Worm (Caenorhabditis elegans) whole organism, L2 larva: ENCODE data around the gene C54F6.6.

Source experiments
- C34F6.9 ChIP-seq: fragments of 150-350 bp; optimal IDR thresholded peaks from 2 replicates; lab custom pipeline; 2014; ENCODE audit warnings: missing biosample characterization, missing genetic modification characterization
- F13H6.1 ChIP-seq: sonication (generic microtip); optimal IDR thresholded peaks from 2 replicates; lab custom pipeline; 2016; ENCODE audit warnings: missing genetic modification characterization, missing compliant biosample characterization
- R02D3.7 ChIP-seq: fragments of 150-350 bp; optimal IDR thresholded peaks from 2 replicates; lab custom pipeline; 2014; ENCODE audit warnings: missing biosample characterization, missing genetic modification characterization
- Y55F3AM.14 ChIP-seq: fragments of 200-800 bp; sonication (Bioruptor generic); optimal IDR thresholded peaks from 2 replicates; lab custom pipeline; 2018; ENCODE audit warnings: mild to moderate bottlenecking, missing genetic modification characterization, missing compliant biosample characterization
- ZK546.5 ChIP-seq: sonication (generic microtip); optimal IDR thresholded peaks from 2 replicates; lab custom pipeline; 2017; ENCODE audit warnings: missing biosample characterization, missing genetic modification characterization
- blmp-1 ChIP-seq: sonication (generic microtip); optimal IDR thresholded peaks from 2 replicates; lab custom pipeline; 2017; ENCODE audit warnings: missing genetic modification characterization, mild to moderate bottlenecking, missing compliant biosample characterization, antibody characterized with exemption, moderate library complexity; ENCODE audit not compliant: insufficient read depth
- ceh-82 ChIP-seq: fragments of 150-350 bp; optimal IDR thresholded peaks from 2 replicates; lab custom pipeline; 2014; ENCODE audit warnings: missing biosample characterization, missing genetic modification characterization
- dmd-4 ChIP-seq: sonication (generic microtip); optimal IDR thresholded peaks from 2 replicates; lab custom pipeline; 2017; ENCODE audit warnings: missing biosample characterization, missing genetic modification characterization
- elt-1 ChIP-seq: fragments of 150-350 bp; optimal IDR thresholded peaks from 2 replicates; lab custom pipeline; 2014; ENCODE audit warnings: missing biosample characterization, missing genetic modification characterization
- fos-1 ChIP-seq: fragments of 150-350 bp; optimal IDR thresholded peaks from 2 replicates; lab custom pipeline; 2014; ENCODE audit warnings: missing biosample characterization, missing genetic modification characterization
- lin-11 ChIP-seq: fragments of 150-350 bp; sonication (generic microtip); optimal IDR thresholded peaks from 2 replicates; lab custom pipeline; 2014; ENCODE audit warnings: missing biosample characterization, missing genetic modification characterization, inconsistent platforms, mixed read lengths
- lin-13 ChIP-seq: fragments of 150-350 bp; optimal IDR thresholded peaks from 2 replicates; lab custom pipeline; 2014; ENCODE audit warnings: missing biosample characterization, missing genetic modification reagents, missing genetic modification characterization
- lin-39 ChIP-seq: fragments of 150-350 bp; optimal IDR thresholded peaks from 2 replicates; lab custom pipeline; 2014; ENCODE audit warnings: missing biosample characterization, missing genetic modification reagents, missing genetic modification characterization
- mbf-1 ChIP-seq: sonication (generic microtip); optimal IDR thresholded peaks from 2 replicates; lab custom pipeline; 2017; ENCODE audit warnings: missing biosample characterization, missing genetic modification characterization
- mdl-1 ChIP-seq, 2 experiments: fragments of 150-350 bp in 1 of 2; sonication (generic microtip) in 1 of 2; optimal IDR thresholded peaks; 2 replicates each; lab custom pipeline; 2017; ENCODE audit warnings: missing biosample characterization in 2 of 2, missing genetic modification characterization in 2 of 2
- nhr-10 ChIP-seq: sonication (generic microtip); optimal IDR thresholded peaks from 2 replicates; lab custom pipeline; 2017; ENCODE audit warnings: missing biosample characterization, missing genetic modification characterization
- nhr-12 ChIP-seq: fragments of 150-350 bp; optimal IDR thresholded peaks from 2 replicates; lab custom pipeline; 2014; ENCODE audit warnings: missing biosample characterization, missing genetic modification characterization
- nhr-21 ChIP-seq: fragments of 150-350 bp; optimal IDR thresholded peaks from 2 replicates; lab custom pipeline; 2014; ENCODE audit warnings: missing biosample characterization, missing genetic modification characterization
- nhr-23 ChIP-seq: fragments of 150-350 bp; optimal IDR thresholded peaks from 2 replicates; lab custom pipeline; 2014; ENCODE audit warnings: missing biosample characterization, missing genetic modification reagents, missing genetic modification characterization
- nhr-237 ChIP-seq: fragments of 150-350 bp; optimal IDR thresholded peaks from 2 replicates; lab custom pipeline; 2014; ENCODE audit warnings: missing biosample characterization, missing genetic modification characterization
- nhr-25 ChIP-seq: fragments of 150-350 bp; sonication (generic microtip); optimal IDR thresholded peaks from 3 replicates; lab custom pipeline; 2014; ENCODE audit warnings: missing biosample characterization, missing genetic modification characterization
- nhr-6 ChIP-seq: fragments of 150-350 bp; optimal IDR thresholded peaks from 2 replicates; lab custom pipeline; 2014; ENCODE audit warnings: missing biosample characterization, missing genetic modification characterization
- nhr-77 ChIP-seq: fragments of 150-350 bp; optimal IDR thresholded peaks from 2 replicates; lab custom pipeline; 2014; ENCODE audit warnings: missing biosample characterization, missing genetic modification characterization
- peb-1 ChIP-seq: fragments of 150-350 bp; optimal IDR thresholded peaks from 2 replicates; lab custom pipeline; 2014; ENCODE audit warnings: missing biosample characterization, missing genetic modification characterization
- sem-4 ChIP-seq: fragments of 150-350 bp; optimal IDR thresholded peaks from 2 replicates; lab custom pipeline; 2014; ENCODE audit warnings: missing biosample characterization, missing genetic modification reagents, missing genetic modification characterization
- skn-1 ChIP-seq: sonication (generic microtip); optimal IDR thresholded peaks from 2 replicates; lab custom pipeline; 2017; ENCODE audit warnings: missing biosample characterization, missing genetic modification characterization
- sma-9 ChIP-seq, 2 experiments: fragments of 150-350 bp in 1 of 2; sonication (generic microtip) in 1 of 2; optimal IDR thresholded peaks; 2 replicates each; lab custom pipeline; 2014 to 2016; ENCODE audit warnings: missing genetic modification characterization in 2 of 2, mild to moderate bottlenecking in 1 of 2, missing biosample characterization in 1 of 2, missing compliant biosample characterization in 1 of 2, missing genetic modification reagents in 1 of 2, moderate library complexity in 1 of 2
- snpc-4 ChIP-seq: fragments of 150-350 bp; optimal IDR thresholded peaks from 2 replicates; lab custom pipeline; 2014; ENCODE audit warnings: missing biosample characterization, missing genetic modification characterization
- unc-39 ChIP-seq: fragments of 150-350 bp; optimal IDR thresholded peaks from 2 replicates; lab custom pipeline; 2014; ENCODE audit warnings: missing biosample characterization, missing genetic modification characterization
- unc-55 ChIP-seq: fragments of 150-350 bp; sonication (generic microtip); optimal IDR thresholded peaks from 3 replicates; lab custom pipeline; 2014; ENCODE audit warnings: missing biosample characterization, missing genetic modification reagents, missing genetic modification characterization
- unc-62 ChIP-seq: fragments of 150-350 bp; optimal IDR thresholded peaks from 2 replicates; lab custom pipeline; 2014; ENCODE audit warnings: missing biosample characterization, missing genetic modification reagents, missing genetic modification characterization
- zag-1 ChIP-seq: fragments of 150-350 bp; optimal IDR thresholded peaks from 2 replicates; lab custom pipeline; 2014; ENCODE audit warnings: missing biosample characterization, missing genetic modification characterization
- ztf-1 ChIP-seq: fragments of 200-800 bp; sonication (Bioruptor generic); conservative IDR thresholded peaks from 2 replicates; pipeline ENCODE4 v1.3.6; 2022; ENCODE audit warnings: missing genetic modification characterization, missing compliant biosample characterization
- ztf-11 ChIP-seq: sonication (generic microtip); optimal IDR thresholded peaks from 2 replicates; lab custom pipeline; 2017; ENCODE audit warnings: missing biosample characterization, missing genetic modification characterization
- ztf-4 ChIP-seq: fragments of 150-350 bp; optimal IDR thresholded peaks from 2 replicates; lab custom pipeline; 2014; ENCODE audit warnings: missing biosample characterization, missing genetic modification characterization

Gene C54F6.6

DNA sequence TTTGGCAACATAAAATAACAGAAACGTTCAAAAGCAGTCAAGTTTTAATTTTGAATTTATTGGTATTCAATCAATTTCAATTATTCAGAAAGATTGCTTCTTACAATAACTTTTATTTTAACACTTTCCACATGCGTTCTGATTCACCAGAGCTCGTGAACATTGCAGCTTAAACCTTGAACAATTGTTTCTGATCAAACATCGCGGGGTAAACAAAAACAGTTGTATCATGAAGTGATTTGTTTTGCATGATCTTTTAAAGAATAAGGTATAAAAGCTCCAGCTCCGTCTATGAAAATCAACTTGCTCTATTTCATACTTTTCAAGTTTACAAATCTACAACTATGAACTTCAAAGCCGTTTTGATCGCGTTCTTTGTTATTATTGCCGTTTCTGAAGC, at the start of gene C54F6.6:
Gene C54F6.6, plus strand, starts transcription at position 301 of the 400 bp plus-strand sequence.
- TF ChIP-seq elt-1 (tag; lab: Kevin White, UChicago) (no peak), nhr-10 (tag; lab: Kevin White, UChicago) (no peak), snpc-4 (tag; lab: Kevin White, UChicago) (no peak)
- TF ChIP-seq, all 48 proteins: peak for 0

DNA sequence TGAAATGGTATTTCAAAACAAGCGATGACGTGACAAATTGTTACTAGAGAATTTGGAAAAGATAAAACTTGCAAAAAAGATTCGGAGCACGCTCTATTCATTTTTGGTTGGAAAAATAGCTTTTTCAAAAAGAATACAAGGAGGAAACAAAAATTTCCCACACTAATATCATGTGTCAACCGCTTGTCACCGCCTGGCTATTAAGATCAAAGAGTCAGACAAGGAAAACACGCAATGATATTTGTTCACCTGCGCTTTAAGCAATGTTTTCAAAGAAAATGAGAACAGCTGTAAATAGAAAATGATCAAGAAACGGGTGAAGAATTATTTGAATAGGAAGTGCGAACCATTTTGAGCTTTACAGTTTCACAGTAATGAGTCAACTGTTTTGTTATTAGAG, 46.7 kb upstream of the C54F6.6 start, which contains the start of gene srh-125:
Gene srh-125, minus strand, starts transcription at position 101 of the 400 bp plus-strand sequence.
- TF ChIP-seq ztf-1 (GFP tag; lab: Robert Waterston, UW) (no peak), fos-1 (no peak), unc-39 (no peak), F13H6.1 (tag; lab: Kevin White, UChicago) (no peak), lin-39 (tag; lab: Kevin White, UChicago) (no peak), blmp-1 (tag; lab: Kevin White, UChicago) (no peak), sma-9 (GFP tag; optimal IDR thresholded peaks at IDR 0.05; lab: Kevin White, UChicago) (no peak), sma-9 (tag; optimal IDR thresholded peaks at IDR 0.05; lab: Kevin White, UChicago) (no peak), mbf-1 (no peak), C34F6.9 (tag; lab: Kevin White, UChicago) (no peak), nhr-6 (tag; lab: Kevin White, UChicago) (no peak), lin-13 (no peak), peb-1 (tag; lab: Kevin White, UChicago) (no peak), nhr-12 (no peak), Y55F3AM.14 (GFP tag; lab: Kevin White, UChicago) (no peak), lin-11 (tag; lab: Kevin White, UChicago) (no peak), R02D3.7 (tag; lab: Kevin White, UChicago) (no peak), nhr-23 (no peak), ZK546.5 (tag; lab: Kevin White, UChicago) (no peak), zag-1 (tag; lab: Kevin White, UChicago) (no peak)

DNA sequence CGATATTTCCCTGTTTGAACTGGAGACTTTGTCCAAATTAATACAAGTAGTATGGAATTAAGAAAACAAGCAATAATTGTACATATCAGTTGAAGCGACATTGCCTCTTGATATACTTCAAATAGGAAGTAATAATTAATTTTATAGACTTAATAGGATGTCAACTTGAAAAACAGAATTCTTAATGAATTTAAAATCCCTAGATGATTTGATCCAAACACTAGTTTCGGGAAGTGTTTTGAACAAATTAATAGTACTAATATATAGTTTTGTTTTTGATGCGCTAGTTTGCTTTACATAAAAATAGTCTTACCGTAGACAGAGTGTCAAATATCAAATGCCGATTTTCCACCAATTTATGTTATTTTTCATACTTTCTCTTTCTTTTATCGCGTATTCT, 45.1 kb upstream of the C54F6.6 start, which contains the start of gene str-190:
Gene str-190, minus strand, starts transcription at position 101 of the 400 bp plus-strand sequence.
- TF ChIP-seq dmd-4, result no peak
- TF ChIP-seq unc-62 (GFP tag; lab: Kevin White, UChicago), result no peak
- no peak for TF ChIP-seq nhr-10 (tag; lab: Kevin White, UChicago)
- no peak for TF ChIP-seq nhr-237 (tag; lab: Kevin White, UChicago)
- no peak for TF ChIP-seq lin-11 (tag; lab: Kevin White, UChicago)
- TF ChIP-seq C34F6.9 (tag; lab: Kevin White, UChicago), result no peak
- TF ChIP-seq ztf-11 (tag; lab: Kevin White, UChicago), result no peak
- no peak for TF ChIP-seq nhr-25 (tag; lab: Kevin White, UChicago)
- no peak for TF ChIP-seq ceh-82 (tag; lab: Kevin White, UChicago)
- no peak for TF ChIP-seq F13H6.1 (tag; lab: Kevin White, UChicago)
- no peak for TF ChIP-seq skn-1
- TF ChIP-seq sma-9 (GFP tag; optimal IDR thresholded peaks at IDR 0.05; lab: Kevin White, UChicago), result no peak
- no peak for TF ChIP-seq sma-9 (tag; optimal IDR thresholded peaks at IDR 0.05; lab: Kevin White, UChicago)
- TF ChIP-seq ztf-4 (tag; lab: Kevin White, UChicago), result no peak
- no peak for TF ChIP-seq zag-1 (tag; lab: Kevin White, UChicago)
- no peak for TF ChIP-seq fos-1
- TF ChIP-seq nhr-77 (tag; lab: Kevin White, UChicago), result no peak
- no peak for TF ChIP-seq peb-1 (tag; lab: Kevin White, UChicago)

DNA sequence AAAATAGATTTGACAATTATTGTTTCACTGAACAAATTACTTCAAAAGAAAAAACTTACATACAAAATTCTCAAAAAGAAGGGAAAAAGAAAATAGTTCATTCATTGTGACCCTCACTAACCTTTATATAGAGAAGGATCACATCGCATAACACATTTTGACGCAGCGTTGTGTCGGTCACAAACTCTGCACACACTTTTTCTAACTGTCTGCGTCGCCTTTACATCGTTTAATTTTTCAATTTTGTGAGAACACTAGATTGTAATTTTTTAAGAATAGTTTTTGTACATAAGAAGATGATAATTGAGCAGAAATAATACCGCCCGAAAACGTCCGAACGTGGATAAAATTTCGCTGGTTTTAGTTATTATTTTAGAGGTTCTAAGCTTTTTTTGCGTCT, 42.5 kb upstream of the C54F6.6 start, which contains the start of gene C18B10.6:
Gene C18B10.6, minus strand, starts transcription at position 101 of the 400 bp plus-strand sequence.
- no peak for TF ChIP-seq nhr-6 (tag; lab: Kevin White, UChicago)
- no peak for TF ChIP-seq sma-9 (GFP tag; optimal IDR thresholded peaks at IDR 0.05; lab: Kevin White, UChicago)
- no peak for TF ChIP-seq sma-9 (tag; optimal IDR thresholded peaks at IDR 0.05; lab: Kevin White, UChicago)
- no peak for TF ChIP-seq sem-4 (tag; lab: Kevin White, UChicago)
- TF ChIP-seq nhr-25 (tag; lab: Kevin White, UChicago), result no peak
- TF ChIP-seq unc-55 (GFP tag; lab: Kevin White, UChicago), result no peak
- TF ChIP-seq C34F6.9 (tag; lab: Kevin White, UChicago), result no peak
- no peak for TF ChIP-seq F13H6.1 (tag; lab: Kevin White, UChicago)
- no peak for TF ChIP-seq ztf-11 (tag; lab: Kevin White, UChicago)
- no peak for TF ChIP-seq lin-39 (tag; lab: Kevin White, UChicago)
- no peak for TF ChIP-seq mdl-1 (tag; optimal IDR thresholded peaks at IDR 0.05; lab: Kevin White, UChicago)
- TF ChIP-seq nhr-21 (tag; lab: Kevin White, UChicago), result no peak
- TF ChIP-seq nhr-10 (tag; lab: Kevin White, UChicago), result no peak
